Fruit fly (Drosophila melanogaster): ENCODE results near the gene CG10969.

Gene CG10969

dm6 chr3L:12806290-12806743 is 25.4 kb upstream of the CG10969 start (continued):
- TF ChIP-seq dpn (GFP tag; optimal IDR thresholded peaks at IDR 0.05) (peak in 1 of 2 experiments; percentile 60), CG15073 (GFP tag; optimal IDR thresholded peaks at IDR 0.05) (no peak), CG15601 (tag; optimal IDR thresholded peaks at IDR 0.05) (peak; percentile 56), unc-4 (GFP tag; IDR thresholded peaks at IDR 0.05; ENCODE audit: partially characterized antibody) (peak; percentile 17; the same call in 1 of the 2 replicates), HLH3B (GFP tag; IDR thresholded peaks at IDR 0.05) (peak; percentile 20; the same call in 1 of the 2 replicates), psq (GFP tag; optimal IDR thresholded peaks at IDR 0.05) (peak; percentile 99), ems (GFP tag; optimal IDR thresholded peaks at IDR 0.05) (peak; percentile 27), CG11456 (GFP tag; IDR thresholded peaks at IDR 0.05) (no peak), Asciz (GFP tag; optimal IDR thresholded peaks at IDR 0.05) (peak; percentile 52), ind (GFP tag; optimal IDR thresholded peaks at IDR 0.05) (peak; percentile 17), kni (GFP tag; optimal IDR thresholded peaks at IDR 0.05) (no peak), sisA (GFP tag; IDR thresholded peaks at IDR 0.05) (no peak), Vsx1 (GFP tag; optimal IDR thresholded peaks at IDR 0.05) (no peak), CG7556 (GFP tag; optimal IDR thresholded peaks at IDR 0.05) (peak; percentile 62), CG3065 (GFP tag; optimal IDR thresholded peaks at IDR 0.05) (no peak), CG2889 (GFP tag; IDR thresholded peaks at IDR 0.05) (no peak), CG1603 (tag; optimal IDR thresholded peaks at IDR 0.05) (no peak), Abd-B (GFP tag; optimal IDR thresholded peaks at IDR 0.05) (no peak), cg (GFP tag; optimal IDR thresholded peaks at IDR 0.05) (peak; percentile 81), CG18764 (GFP tag; optimal IDR thresholded peaks at IDR 0.05) (peak; percentile 13), pfk (GFP tag; optimal IDR thresholded peaks at IDR 0.05) (no peak), CG12299 (tag; optimal IDR thresholded peaks at IDR 0.05) (peak; percentile 68), Six4 (GFP tag; optimal IDR thresholded peaks at IDR 0.05) (peak; percentile 65), CG4707 (GFP tag; optimal IDR thresholded peaks at IDR 0.05) (peak; percentile 22), chinmo (GFP tag; IDR thresholded peaks at IDR 0.05; ENCODE audit: partially characterized antibody) (peak; percentile 95; the same call in 3 of the 4 replicates), Hand (GFP tag; optimal IDR thresholded peaks at IDR 0.05) (peak; percentile 50), dysf (GFP tag; IDR thresholded peaks at IDR 0.05) (peak; percentile 44; the same call in 1 of the 3 replicates), CG13296 (GFP tag; optimal IDR thresholded peaks at IDR 0.05) (peak; percentile 11), CG7987 (GFP tag; optimal IDR thresholded peaks at IDR 0.05) (peak; percentile 4), CG7839 (tag; optimal IDR thresholded peaks at IDR 0.05) (peak; percentile 63), CG5245 (GFP tag; optimal IDR thresholded peaks at IDR 0.05) (peak; percentile 21), sima (GFP tag; optimal IDR thresholded peaks at IDR 0.05) (no peak), Trl (optimal IDR thresholded peaks at IDR 0.05) (peak in 1 of 2 experiments; percentile 37), Trl (GFP tag; optimal IDR thresholded peaks at IDR 0.05) (no peak), CG9727 (GFP tag; optimal IDR thresholded peaks at IDR 0.05) (peak; percentile 46), sens (GFP tag) (peak; percentile 90), CG8924 (tag; optimal IDR thresholded peaks at IDR 0.05) (peak; percentile 78)

dm6 chr3L:12805660-12806289 is 24.9 kb upstream of the CG10969 start, which contains the start of gene Sap130:
Gene Sap130 (plus strand): TSS chr3L:12805902.
- TF ChIP-seq Atf-2 (GFP tag; optimal IDR thresholded peaks at IDR 0.05) (no peak), HHEX (GFP tag; optimal IDR thresholded peaks at IDR 0.05) (no peak), eve (GFP tag; optimal IDR thresholded peaks at IDR 0.05) (no peak), kah (GFP tag; optimal IDR thresholded peaks at IDR 0.05) (no peak), pita (GFP tag; optimal IDR thresholded peaks at IDR 0.05) (no peak), ERR (GFP tag; optimal IDR thresholded peaks at IDR 0.05) (no peak), CG14965 (GFP tag; optimal IDR thresholded peaks at IDR 0.05; ENCODE audit: borderline replicate concordance) (no peak), HLH4C (GFP tag; IDR thresholded peaks at IDR 0.05; ENCODE audit: partially characterized antibody) (no peak), gcm2 (GFP tag; optimal IDR thresholded peaks at IDR 0.05) (no peak), HLH3B (GFP tag; IDR thresholded peaks at IDR 0.05) (no peak), CG4617 (GFP tag; optimal IDR thresholded peaks at IDR 0.05; ENCODE audit: borderline replicate concordance) (peak; percentile 56), CG7372 (GFP tag; IDR thresholded peaks at IDR 0.05) (no peak), CG18262 (tag; optimal IDR thresholded peaks at IDR 0.05) (no peak), grau (tag; optimal IDR thresholded peaks at IDR 0.05) (no peak), CG3995 (GFP tag; optimal IDR thresholded peaks at IDR 0.05) (no peak), zf30C (GFP tag; optimal IDR thresholded peaks at IDR 0.05) (no peak)
